Worm (Caenorhabditis elegans): Measurements from ENCODE around the gene AH9.6.

The AH9.6 gene

DNA sequence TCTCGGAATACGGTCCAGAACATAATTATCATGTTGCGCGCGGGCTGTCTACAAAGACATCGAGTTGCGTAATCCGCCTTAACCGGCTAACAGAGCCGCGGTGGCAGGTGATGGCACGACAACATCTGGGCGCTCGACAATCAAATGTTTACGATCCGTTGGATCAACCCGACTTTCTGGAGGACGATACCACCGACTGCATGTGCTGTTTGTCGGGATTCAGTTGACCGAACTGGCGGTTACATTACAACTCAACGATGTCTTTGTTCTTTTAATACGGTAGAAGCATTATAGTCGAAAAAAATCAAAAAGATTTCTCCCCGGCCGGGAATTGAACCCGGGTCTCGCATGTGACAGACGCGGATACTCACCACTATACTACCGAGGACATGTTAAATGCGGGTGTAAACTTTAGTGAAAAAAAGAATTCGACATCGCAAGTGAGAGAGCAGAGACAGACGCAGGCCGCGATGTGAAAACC is 41.0 kb downstream of the AH9.6 start (continued):
- TF ChIP-seq zag-1 (tag; optimal IDR thresholded peaks at IDR 0.05) (peak; percentile 44), nhr-77 (tag; optimal IDR thresholded peaks at IDR 0.05) (no peak), peb-1 (tag; optimal IDR thresholded peaks at IDR 0.05) (no peak), sma-3 (GFP tag; optimal IDR thresholded peaks at IDR 0.05) (peak; percentile 55)

DNA sequence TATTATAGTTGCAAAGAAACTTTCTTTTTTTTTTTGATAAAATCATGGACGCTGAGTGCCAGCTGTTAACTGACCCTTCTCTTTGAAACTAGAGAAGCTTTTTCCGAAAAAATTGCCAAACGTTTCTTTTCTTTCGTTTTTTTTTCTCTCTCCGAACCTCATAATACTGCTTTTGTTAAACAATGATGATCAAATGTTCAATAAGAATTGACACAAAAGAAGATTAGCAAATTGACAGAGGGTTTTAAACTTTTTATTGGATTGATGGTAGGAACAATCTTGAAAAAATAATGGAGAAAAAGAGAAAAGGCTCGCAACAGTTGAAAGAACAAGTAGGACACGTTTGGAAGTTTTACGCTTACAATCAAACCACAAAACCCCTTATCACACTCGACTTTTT is 47.1 kb downstream of the AH9.6 start, which contains the start of gene hex-1:
Gene hex-1 (plus strand): TSS at position 301 of the 400 bp plus-strand sequence.
- TF ChIP-seq nhr-237 (tag; optimal IDR thresholded peaks at IDR 0.05) (no peak), mab-5 (tag; optimal IDR thresholded peaks at IDR 0.05) (no peak), ztf-4 (tag; optimal IDR thresholded peaks at IDR 0.05) (no peak), Y55F3AM.14 (GFP tag; optimal IDR thresholded peaks at IDR 0.05) (no peak), sma-3 (GFP tag; optimal IDR thresholded peaks at IDR 0.05) (no peak), ama-1 (optimal IDR thresholded peaks at IDR 0.05) (no peak), peb-1 (tag; optimal IDR thresholded peaks at IDR 0.05) (no peak), C34F6.9 (tag; optimal IDR thresholded peaks at IDR 0.05) (no peak), nhr-11 (tag; optimal IDR thresholded peaks at IDR 0.05) (no peak), ceh-16 (tag; optimal IDR thresholded peaks at IDR 0.05) (no peak), fos-1 (tag; optimal IDR thresholded peaks at IDR 0.05) (no peak), nhr-23 (tag; optimal IDR thresholded peaks at IDR 0.05) (no peak), skn-1 (tag; optimal IDR thresholded peaks at IDR 0.05) (no peak), elt-3 (tag; optimal IDR thresholded peaks at IDR 0.05) (no peak), nhr-21 (tag; optimal IDR thresholded peaks at IDR 0.05) (no peak), nhr-129 (tag; optimal IDR thresholded peaks at IDR 0.05) (no peak), ztf-11 (tag; optimal IDR thresholded peaks at IDR 0.05) (no peak), dmd-4 (tag; optimal IDR thresholded peaks at IDR 0.05) (no peak), nhr-77 (tag; optimal IDR thresholded peaks at IDR 0.05) (no peak)

DNA sequence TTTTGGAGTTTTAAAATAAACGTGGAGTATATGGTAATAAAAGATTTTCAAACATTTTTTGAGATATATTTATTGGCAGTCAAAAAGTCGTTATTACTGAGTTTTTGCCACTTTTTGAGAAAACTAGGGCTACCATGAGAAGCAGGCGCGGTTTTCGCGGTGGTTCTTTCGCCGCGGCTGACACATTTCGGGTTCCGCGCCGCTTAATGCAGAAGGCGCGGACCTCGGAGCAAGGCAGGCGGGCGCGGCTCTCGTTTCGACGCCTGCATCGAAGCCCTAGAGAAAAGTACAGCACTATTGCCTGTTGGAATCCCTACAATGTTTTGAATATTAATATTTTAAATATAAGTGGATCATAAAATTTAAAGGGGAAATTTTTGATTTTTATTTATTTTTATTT is 48.5 kb downstream of the AH9.6 start:
- TF ChIP-seq fos-1 (tag; optimal IDR thresholded peaks at IDR 0.05) (no peak), unc-55 (GFP tag; optimal IDR thresholded peaks at IDR 0.05) (no peak), snpc-4 (tag; optimal IDR thresholded peaks at IDR 0.05) (peak; percentile 49)

DNA sequence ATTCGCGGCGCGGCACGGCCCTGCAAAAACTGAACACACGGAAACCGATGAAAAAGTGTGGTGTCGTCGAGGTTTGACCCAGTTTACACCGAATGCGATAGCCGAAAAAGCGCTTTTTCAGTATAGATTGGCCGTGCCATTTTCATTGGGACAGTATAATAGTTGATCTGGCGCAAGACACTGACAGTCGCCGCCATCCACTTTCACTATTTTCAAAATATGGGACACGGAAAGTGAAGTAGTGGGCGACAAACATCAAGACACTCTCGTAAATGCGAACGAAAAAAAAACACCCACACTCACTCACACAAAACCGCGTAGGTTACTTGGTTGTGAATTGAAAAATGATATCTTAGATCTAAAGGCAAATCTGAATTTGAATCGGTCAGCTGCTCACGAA is 48.9 kb downstream of the AH9.6 start:
- TF ChIP-seq skn-1 (tag; optimal IDR thresholded peaks at IDR 0.05) (no peak), C34F6.9 (tag; optimal IDR thresholded peaks at IDR 0.05) (no peak), ztf-4 (tag; optimal IDR thresholded peaks at IDR 0.05) (no peak), blmp-1 (tag; optimal IDR thresholded peaks at IDR 0.05; ENCODE audit: insufficient read depth) (peak; percentile 82), nhr-21 (tag; optimal IDR thresholded peaks at IDR 0.05) (peak; percentile 49), R02D3.7 (tag; optimal IDR thresholded peaks at IDR 0.05) (no peak), dmd-4 (tag; optimal IDR thresholded peaks at IDR 0.05) (no peak), nhr-77 (tag; optimal IDR thresholded peaks at IDR 0.05) (no peak), lin-39 (tag; optimal IDR thresholded peaks at IDR 0.05) (no peak), unc-62 (GFP tag; optimal IDR thresholded peaks at IDR 0.05) (no peak), peb-1 (tag; optimal IDR thresholded peaks at IDR 0.05) (peak; percentile 89), fos-1 (tag; optimal IDR thresholded peaks at IDR 0.05) (no peak), lin-11 (tag; optimal IDR thresholded peaks at IDR 0.05) (no peak), alr-1 (tag; optimal IDR thresholded peaks at IDR 0.05) (no peak)

DNA sequence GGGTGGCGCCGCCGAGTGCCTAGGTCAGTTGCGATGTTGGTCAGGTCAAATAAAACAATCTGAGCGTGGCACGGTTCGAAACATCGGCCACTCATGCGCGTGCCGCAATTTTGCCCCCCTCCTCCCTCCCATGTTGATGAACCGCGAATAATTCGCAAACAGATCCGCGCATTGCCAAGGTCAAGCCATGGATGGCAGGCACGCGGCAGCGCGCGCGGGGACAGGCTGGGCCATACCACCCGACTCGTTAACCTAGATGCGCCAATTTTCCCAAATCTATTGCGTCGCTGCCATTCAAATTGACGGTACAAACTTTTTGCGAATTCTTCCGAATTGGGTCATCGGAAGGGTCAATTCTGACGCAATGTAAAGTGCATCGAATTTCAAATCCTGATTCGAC is 51.3 kb downstream of the AH9.6 start:
- TF ChIP-seq nhr-23 (tag; optimal IDR thresholded peaks at IDR 0.05) (no peak), Y55F3AM.14 (GFP tag; optimal IDR thresholded peaks at IDR 0.05) (peak; percentile 13), peb-1 (tag; optimal IDR thresholded peaks at IDR 0.05) (peak; percentile 99), nhr-21 (tag; optimal IDR thresholded peaks at IDR 0.05) (peak; percentile 68), sem-4 (tag; optimal IDR thresholded peaks at IDR 0.05) (peak; percentile 59), ztf-11 (tag; optimal IDR thresholded peaks at IDR 0.05) (no peak), ceh-82 (tag; optimal IDR thresholded peaks at IDR 0.05) (no peak), ceh-16 (tag; optimal IDR thresholded peaks at IDR 0.05) (peak; percentile 93), alr-1 (tag; optimal IDR thresholded peaks at IDR 0.05) (no peak), sma-9 (GFP tag; optimal IDR thresholded peaks at IDR 0.05) (no peak), sma-9 (tag; optimal IDR thresholded peaks at IDR 0.05) (peak; percentile 53), crh-2 (tag; optimal IDR thresholded peaks at IDR 0.05) (no peak), sma-3 (GFP tag; optimal IDR thresholded peaks at IDR 0.05) (peak; percentile 36), nhr-25 (tag; optimal IDR thresholded peaks at IDR 0.05) (peak; percentile 25), egl-27 (tag; optimal IDR thresholded peaks at IDR 0.05) (no peak), lsy-2 (tag; optimal IDR thresholded peaks at IDR 0.05) (peak in 1 of 2 experiments; percentile 18)
